Worm (Caenorhabditis elegans): Measurements from ENCODE around the gene R07C12.3.
"Not testable (repeated sequence)": the region's sequence is repeated elsewhere in the genome, so short reads cannot be mapped to it uniquely, and the experiment has no call there.

R07C12.3 gene

DNA sequence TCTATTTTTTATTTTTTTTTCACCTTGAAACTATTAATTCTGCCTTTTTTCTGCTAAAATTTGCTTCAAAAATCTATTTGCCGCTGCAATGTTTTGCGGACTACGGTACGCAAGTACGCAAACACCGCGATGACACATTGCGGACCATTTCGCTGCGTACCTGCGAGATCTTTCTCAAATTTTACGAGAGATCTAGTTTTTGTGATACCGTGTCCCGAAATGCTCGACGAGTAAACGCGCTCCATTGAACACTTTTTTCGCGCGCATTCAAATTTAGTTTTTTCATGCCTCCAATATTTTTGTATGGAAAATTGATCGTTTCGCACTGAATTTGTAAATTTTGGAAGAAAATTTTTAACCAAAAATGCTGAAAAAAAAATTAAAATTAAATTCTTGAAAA lies 39.9 kb downstream of the R07C12.3 start (continued):
- peak; percentile 75; the same call in 1 of the 2 replicates for TF ChIP-seq Y79H2A.3 (GFP tag; conservative IDR thresholded peaks at IDR 0.05)

- TF ChIP-seq lin-26, Y53F4B.3, Y56A3A.18 (GFP tag; IDR thresholded peaks at IDR 0.05): not testable (repeated sequence)
Measured at ce11 chrIV:4186099-4186498, 41.2 kb downstream of the R07C12.3 start, which contains the start of gene K08D10.11. Gene K08D10.11 (minus strand): TSS chrIV:4186199.

DNA sequence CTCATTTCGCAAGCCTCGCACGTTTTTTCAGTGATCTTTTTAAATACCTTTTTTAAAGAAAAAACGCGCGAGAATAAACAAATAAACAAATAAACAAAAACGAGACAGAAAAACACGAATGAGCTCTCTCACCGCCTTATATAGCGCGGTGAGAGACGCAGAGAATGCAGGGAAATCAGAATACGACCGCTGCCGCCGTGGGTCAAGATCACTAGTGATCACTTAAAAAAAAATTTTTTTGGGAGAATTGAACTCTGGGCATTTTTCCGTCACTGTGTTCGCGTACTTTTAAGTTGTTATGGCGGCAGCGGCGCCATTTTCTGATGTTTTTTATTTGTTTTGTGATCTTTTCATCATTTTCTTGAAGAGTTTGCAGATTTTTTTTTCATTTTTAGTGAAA lies 43.0 kb downstream of the R07C12.3 start:
- peak; percentile 75 for TF ChIP-seq xnd-1 (tag; optimal IDR thresholded peaks at IDR 0.05)
- peak; percentile 62 for TF ChIP-seq madf-6 (GFP tag; IDR thresholded peaks at IDR 0.05)
